Worm (Caenorhabditis elegans): ENCODE measurements around the gene pitr-6.

pitr-6 gene

DNA sequence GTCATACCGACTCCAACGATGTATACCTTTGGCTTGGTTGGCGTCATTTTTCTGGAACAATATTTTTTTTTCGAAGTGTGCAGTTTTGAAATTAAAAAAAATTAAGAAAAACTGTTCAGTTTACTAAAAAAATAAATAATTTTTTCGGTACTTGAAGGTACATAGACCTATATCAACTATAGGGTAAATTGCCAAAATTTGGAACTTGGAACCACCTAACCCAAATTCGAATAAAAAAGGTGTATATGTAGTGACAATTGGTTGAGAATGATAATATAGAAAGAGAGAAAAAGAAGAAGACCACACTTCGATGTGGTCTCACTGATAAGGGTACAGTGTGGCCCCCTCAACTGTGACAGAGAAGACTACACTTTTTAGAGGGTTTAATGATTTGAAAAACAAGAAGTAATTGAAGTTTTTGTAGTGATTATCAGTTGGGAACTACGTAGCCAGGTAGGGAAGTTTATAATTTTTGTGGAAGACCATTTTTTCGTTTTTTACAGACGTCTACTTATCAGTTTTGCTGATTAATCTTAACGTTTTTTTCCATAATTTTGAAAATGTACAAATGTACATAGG lies 19.4 kb upstream of the pitr-6 start, which contains the start of gene daf-22:
Gene daf-22, minus strand, starts transcription at position 51 of the 579 bp plus-strand sequence.
- no peak for TF ChIP-seq Y105C5A.15 (GFP tag; IDR thresholded peaks at IDR 0.05)
- no peak for TF ChIP-seq lin-29 (GFP tag; IDR thresholded peaks at IDR 0.05)
- TF ChIP-seq fkh-10 (GFP tag; optimal IDR thresholded peaks at IDR 0.05): no peak
- no peak for TF ChIP-seq mdt-29 (GFP tag; IDR thresholded peaks at IDR 0.05)
- TF ChIP-seq php-3 (GFP tag; IDR thresholded peaks at IDR 0.05): no peak
- TF ChIP-seq mep-1 (tag; optimal IDR thresholded peaks at IDR 0.05): peak; percentile 53
- peak in 1 of 2 experiments; percentile 40 for TF ChIP-seq lsy-2 (tag; optimal IDR thresholded peaks at IDR 0.05)
- peak; percentile 45 for TF ChIP-seq mes-2 (tag; optimal IDR thresholded peaks at IDR 0.05; ENCODE audit: poor library complexity, severe bottlenecking)
- TF ChIP-seq dve-1 (tag; optimal IDR thresholded peaks at IDR 0.05; ENCODE audit: insufficient read depth): peak; percentile 93
- no peak for TF ChIP-seq tra-1 (GFP tag; IDR thresholded peaks at IDR 0.05)
- TF ChIP-seq nhr-6 (tag; optimal IDR thresholded peaks at IDR 0.05): peak; percentile 36
- no peak for TF ChIP-seq lin-15B (tag; optimal IDR thresholded peaks at IDR 0.05)
- peak; percentile 6 for TF ChIP-seq nhr-102 (tag; optimal IDR thresholded peaks at IDR 0.05)
- TF ChIP-seq nhr-77 (tag; optimal IDR thresholded peaks at IDR 0.05): peak; percentile 72
- TF ChIP-seq cey-2 (tag; optimal IDR thresholded peaks at IDR 0.05; ENCODE audit: borderline replicate concordance, insufficient read depth): peak; percentile 40
- TF ChIP-seq ceh-62 (tag; optimal IDR thresholded peaks at IDR 0.05): no peak
- TF ChIP-seq hif-1 (tag; optimal IDR thresholded peaks at IDR 0.05): no peak
- TF ChIP-seq daf-16 (GFP tag; optimal IDR thresholded peaks at IDR 0.05): no peak
- peak; percentile 75 for TF ChIP-seq daf-16 (tag; optimal IDR thresholded peaks at IDR 0.05)
- peak; percentile 76 for TF ChIP-seq pqm-1 (tag; optimal IDR thresholded peaks at IDR 0.05)
- no peak for TF ChIP-seq dpl-1 (GFP tag; optimal IDR thresholded peaks at IDR 0.05)
- TF ChIP-seq dmd-6 (GFP tag; IDR thresholded peaks at IDR 0.05): peak; percentile 74
- no peak for TF ChIP-seq unc-62 (GFP tag; optimal IDR thresholded peaks at IDR 0.05 in 1 of 2)
- no peak for TF ChIP-seq unc-62 (tag; optimal IDR thresholded peaks at IDR 0.05)
- no peak for TF ChIP-seq D1046.2 (GFP tag; IDR thresholded peaks at IDR 0.05)
- TF ChIP-seq lim-7 (GFP tag; IDR thresholded peaks at IDR 0.05): no peak
- TF ChIP-seq hlh-11 (tag; optimal IDR thresholded peaks at IDR 0.05): peak; percentile 70
- TF ChIP-seq F26F4.8 (GFP tag; conservative IDR thresholded peaks at IDR 0.05): no peak
- TF ChIP-seq nhr-28 (tag; optimal IDR thresholded peaks at IDR 0.05): peak; percentile 100

DNA sequence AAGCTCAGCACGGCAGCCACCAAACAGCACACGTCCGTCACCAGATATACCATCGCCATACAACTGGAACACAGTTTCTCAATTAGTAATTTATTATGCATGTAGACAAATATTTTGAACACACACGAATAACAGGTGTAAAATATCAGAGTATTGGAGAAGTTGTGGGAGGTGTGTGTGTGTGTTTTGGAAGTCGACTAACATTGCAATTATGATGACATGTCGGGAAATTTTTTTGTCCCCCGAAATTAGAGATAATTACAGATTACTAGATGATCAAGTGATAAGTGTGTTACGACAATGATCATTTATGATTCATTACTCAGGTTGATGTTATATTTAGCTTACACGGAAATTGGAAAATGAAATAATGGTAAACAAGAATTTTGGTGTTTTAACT lies 15.4 kb upstream of the pitr-6 start, which contains the start of gene Y57A10C.8:
Gene Y57A10C.8, minus strand, starts transcription at position 101 of the 400 bp plus-strand sequence.
- TF ChIP-seq mdl-1 (tag; optimal IDR thresholded peaks at IDR 0.05) (no peak), unc-62 (GFP tag; optimal IDR thresholded peaks at IDR 0.05 in 1 of 2) (peak in 1 of 2 experiments; percentile 8), unc-62 (tag; optimal IDR thresholded peaks at IDR 0.05) (no peak)

DNA sequence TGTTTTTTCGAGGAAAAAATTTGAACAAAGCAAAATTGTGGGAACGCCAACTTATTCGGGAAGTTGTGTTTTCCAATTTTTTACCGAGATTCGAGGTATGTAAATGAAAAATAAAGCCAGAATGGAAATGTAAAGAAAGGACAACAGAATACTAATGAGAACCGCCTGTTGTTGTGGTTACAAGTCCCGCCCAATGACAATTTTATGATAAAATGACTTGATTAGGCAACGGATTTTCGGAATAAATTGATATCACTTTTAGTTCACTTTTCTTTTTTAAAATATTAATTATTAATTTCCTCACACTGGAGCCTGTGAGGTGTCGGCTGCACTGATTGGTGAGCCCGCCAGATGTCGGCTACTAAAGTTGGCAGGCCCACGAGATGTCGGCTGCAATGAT lies 12.8 kb upstream of the pitr-6 start, which contains the start of gene dct-12:
Gene dct-12, minus strand, starts transcription at position 101 of the 400 bp plus-strand sequence.
- TF ChIP-seq unc-62 (GFP tag; optimal IDR thresholded peaks at IDR 0.05 in 1 of 2) (peak in 1 of 2 experiments; percentile 70), unc-62 (tag; optimal IDR thresholded peaks at IDR 0.05) (no peak), zfp-2 (tag; optimal IDR thresholded peaks at IDR 0.05) (no peak), attf-4 (tag; optimal IDR thresholded peaks at IDR 0.05) (no peak)

DNA sequence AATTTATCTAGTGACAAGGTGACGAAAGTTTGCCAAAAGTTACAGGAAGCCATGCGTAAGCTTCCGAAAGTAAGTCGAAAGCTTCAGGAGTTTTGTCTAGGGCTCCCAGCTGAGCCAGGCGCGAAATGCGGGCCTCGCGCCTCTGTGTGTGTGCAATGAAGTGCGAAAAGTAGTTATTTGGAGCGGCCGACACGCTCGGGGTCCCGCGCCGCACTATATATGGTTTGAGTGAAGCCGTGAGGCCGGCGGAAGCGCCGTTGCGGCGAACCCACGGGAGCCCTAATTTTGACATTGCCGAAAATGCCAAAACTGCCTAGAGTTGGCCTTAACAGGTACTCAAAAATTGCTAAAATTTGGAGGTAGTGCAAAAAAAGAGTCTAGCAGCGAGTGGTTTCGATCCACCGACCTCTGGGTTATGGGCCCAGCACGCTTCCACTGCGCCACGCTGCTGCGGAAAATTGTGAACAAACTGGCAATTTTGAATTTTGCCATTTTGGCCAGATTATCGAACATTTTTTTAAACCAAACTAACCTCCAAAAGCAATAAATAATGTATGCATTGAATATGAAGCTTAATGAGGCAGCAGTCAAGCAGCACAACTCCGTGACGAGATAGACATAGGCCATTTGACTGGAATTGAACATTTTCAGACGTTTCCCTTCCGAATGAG lies 9.8 kb upstream of the pitr-6 start:
- no peak for TF ChIP-seq ztf-7 (tag; optimal IDR thresholded peaks at IDR 0.05)
- TF ChIP-seq R02D3.7 (tag; optimal IDR thresholded peaks at IDR 0.05): no peak
- no peak for TF ChIP-seq ctbp-1 (GFP tag; IDR thresholded peaks at IDR 0.05)
- no peak for TF ChIP-seq F10B5.3 (tag; optimal IDR thresholded peaks at IDR 0.05)
- TF ChIP-seq egl-43 (GFP tag; IDR thresholded peaks at IDR 0.05): peak; percentile 57; the same call in 1 of the 2 replicates
- peak; percentile 62 for TF ChIP-seq set-16 (GFP tag; IDR thresholded peaks at IDR 0.05)
- no peak for TF ChIP-seq fos-1 (tag; optimal IDR thresholded peaks at IDR 0.05)
- no peak for TF ChIP-seq nhr-102 (tag; optimal IDR thresholded peaks at IDR 0.05)
- no peak for TF ChIP-seq tag-97 (GFP tag; IDR thresholded peaks at IDR 0.05)
- no peak for TF ChIP-seq hif-1 (tag; optimal IDR thresholded peaks at IDR 0.05)
- TF ChIP-seq tra-1 (GFP tag; IDR thresholded peaks at IDR 0.05): no peak
- TF ChIP-seq nhr-77 (tag; optimal IDR thresholded peaks at IDR 0.05): no peak
- TF ChIP-seq cey-2 (tag; optimal IDR thresholded peaks at IDR 0.05; ENCODE audit: borderline replicate concordance, insufficient read depth): no peak
- peak; percentile 63; the same call in 1 of the 2 replicates for TF ChIP-seq lim-7 (GFP tag; IDR thresholded peaks at IDR 0.05)
- no peak for TF ChIP-seq Y105C5A.15 (GFP tag; IDR thresholded peaks at IDR 0.05)
- no peak for TF ChIP-seq zag-1 (tag; optimal IDR thresholded peaks at IDR 0.05)
- 0 out of 2 replicates have a peak, but pooled peaks have one; percentile 61 for TF ChIP-seq dmd-9 (GFP tag; IDR thresholded peaks at IDR 0.05)
- no peak for TF ChIP-seq egl-27 (tag; optimal IDR thresholded peaks at IDR 0.05)
- TF ChIP-seq hmg-1.1 (GFP tag; IDR thresholded peaks at IDR 0.05): no peak

Measured in whole organism, L4 larva.